Worm (Caenorhabditis elegans) whole organism, midembryonic: ENCODE data around the gene pmk-3.

Source experiments
- T22C8.4 ChIP-seq: fragments of 200-800 bp; sonication (Bioruptor generic); IDR thresholded peaks from 2 replicates; pipeline ENCODE4 v1.3.6; 2022; ENCODE audit warnings: missing genetic modification characterization, missing compliant biosample characterization
- flt-1 ChIP-seq: fragments of 200-800 bp; sonication (Bioruptor generic); IDR thresholded peaks from 2 replicates; pipeline ENCODE4 v1.3.6; 2022; ENCODE audit warnings: missing genetic modification characterization, missing compliant biosample characterization

DNA sequence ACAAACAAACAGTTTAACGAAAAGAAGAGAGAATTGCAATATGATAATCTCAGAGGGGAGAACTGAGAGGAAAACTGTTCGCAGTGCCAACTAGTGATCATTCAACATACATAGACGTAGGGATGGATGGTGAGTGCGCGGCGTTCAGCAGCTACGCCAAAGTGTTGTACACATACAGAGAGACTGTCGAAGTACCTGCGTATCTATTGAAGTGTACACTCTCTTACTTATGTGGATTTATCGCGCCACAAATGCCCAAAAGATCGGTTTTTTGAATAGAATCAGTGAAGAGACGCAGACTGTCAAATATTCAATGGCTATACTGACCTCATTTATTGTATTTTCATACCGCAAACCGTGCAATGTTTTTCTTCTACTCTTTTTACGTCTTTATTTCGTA lies 31.2 kb downstream of the pmk-3 start:
- TF ChIP-seq T22C8.4 (GFP tag; lab: Robert Waterston, UW) = no peak
- TF ChIP-seq flt-1 (GFP tag; lab: Robert Waterston, UW) = no peak
